Fruit fly (Drosophila melanogaster) whole organism, embryonic: ENCODE results near the gene CG31819.

Source experiments
- Abd-B ChIP-seq: fragments of 200-800 bp; sonication (Bioruptor generic); optimal IDR thresholded peaks from 2 replicates; lab custom pipeline; 2018; ENCODE audit warnings: missing biosample characterization, mild to moderate bottlenecking, missing genetic modification characterization, moderate library complexity
- B-H2 ChIP-seq: fragments of 200-800 bp; sonication (Bioruptor generic); optimal IDR thresholded peaks from 2 replicates; lab custom pipeline; 2018; ENCODE audit warnings: missing biosample characterization, mild to moderate bottlenecking, missing genetic modification characterization
- Bdp1 ChIP-seq: fragments of 200-800 bp; sonication (Bioruptor generic); optimal IDR thresholded peaks from 3 replicates; lab custom pipeline; 2016; ENCODE audit warnings: missing biosample characterization, missing genetic modification characterization
- Blimp-1 ChIP-seq: fragments of 200-800 bp; sonication (Bioruptor generic); optimal IDR thresholded peaks from 3 replicates; lab custom pipeline; 2018; ENCODE audit warnings: missing biosample characterization, missing genetic modification characterization, mild to moderate bottlenecking, moderate library complexity, missing genetic modification reagents
- CG10979 ChIP-seq: fragments of 200-800 bp; sonication (Bioruptor generic); optimal IDR thresholded peaks from 2 replicates; lab custom pipeline; 2018; ENCODE audit warnings: missing biosample characterization, mild to moderate bottlenecking, missing genetic modification characterization, moderate library complexity
- CG12659 ChIP-seq: fragments of 200-800 bp; sonication (Bioruptor generic); optimal IDR thresholded peaks from 3 replicates; lab custom pipeline; 2017; ENCODE audit warnings: mild to moderate bottlenecking, missing biosample characterization, missing genetic modification reagents, missing genetic modification characterization
- CG13287 ChIP-seq: fragments of 200-800 bp; sonication (Bioruptor generic); IDR thresholded peaks from 2 replicates; pipeline ENCODE4 v1.3.6; 2022; ENCODE audit warnings: missing biosample characterization, missing genetic modification characterization; ENCODE audit not compliant: partially characterized antibody
- CG13624 ChIP-seq: fragments of 200-800 bp; sonication (Bioruptor generic); optimal IDR thresholded peaks from 2 replicates; lab custom pipeline; 2016; ENCODE audit warnings: missing biosample characterization, missing genetic modification characterization
- CG16779 ChIP-seq: fragments of 200-800 bp; sonication (Bioruptor generic); IDR thresholded peaks from 2 replicates; pipeline ENCODE4 v1.3.6; 2022; ENCODE audit warnings: missing biosample characterization, missing genetic modification characterization
- CG16815 ChIP-seq: fragments of 200-800 bp; sonication (Bioruptor generic); optimal IDR thresholded peaks from 3 replicates; lab custom pipeline; 2017; ENCODE audit warnings: missing biosample characterization, mild to moderate bottlenecking, missing genetic modification characterization
- CG17328 ChIP-seq: fragments of 200-800 bp; sonication (Bioruptor generic); IDR thresholded peaks from 2 replicates; pipeline ENCODE4 v1.3.6; 2022; ENCODE audit warnings: missing biosample characterization, missing genetic modification characterization
- CG18011 ChIP-seq: fragments of 200-800 bp; sonication (Bioruptor generic); optimal IDR thresholded peaks from 2 replicates; lab custom pipeline; 2017; ENCODE audit warnings: missing biosample characterization, missing genetic modification characterization, mild to moderate bottlenecking, moderate library complexity, missing genotype
- CG1832 ChIP-seq: fragments of 200-800 bp; sonication (Bioruptor generic); optimal IDR thresholded peaks from 2 replicates; lab custom pipeline; 2017; ENCODE audit warnings: missing biosample characterization, mild to moderate bottlenecking, missing genetic modification characterization, inconsistent platforms
- CG18476 ChIP-seq: fragments of 200-800 bp; sonication (Bioruptor generic); optimal IDR thresholded peaks from 2 replicates; lab custom pipeline; 2016; ENCODE audit warnings: missing biosample characterization, mild to moderate bottlenecking, missing genetic modification characterization
- CG2875 ChIP-seq: fragments of 200-800 bp; sonication (Bioruptor generic); optimal IDR thresholded peaks from 2 replicates; lab custom pipeline; 2017; ENCODE audit warnings: missing biosample characterization, mild to moderate bottlenecking, missing genetic modification characterization, missing genetic modification reagents
- CG42726 ChIP-seq: fragments of 200-800 bp; sonication (Bioruptor generic); IDR thresholded peaks from 2 replicates; pipeline ENCODE4 v1.3.6; 2022; ENCODE audit warnings: missing biosample characterization, missing genetic modification characterization; ENCODE audit not compliant: partially characterized antibody
- CG43689 ChIP-seq: fragments of 200-800 bp; sonication (Bioruptor generic); IDR thresholded peaks from 2 replicates; pipeline ENCODE4 v1.3.6; 2022; ENCODE audit warnings: missing biosample characterization, missing genetic modification characterization
- CG8388 ChIP-seq: fragments of 200-800 bp; sonication (Bioruptor generic); optimal IDR thresholded peaks from 2 replicates; lab custom pipeline; 2019; ENCODE audit warnings: missing biosample characterization, mild to moderate bottlenecking, missing genetic modification characterization, moderate library complexity
- CG8944 ChIP-seq: fragments of 200-800 bp; sonication (Bioruptor generic); optimal IDR thresholded peaks from 3 replicates; lab custom pipeline; 2016; ENCODE audit warnings: missing biosample characterization, missing genetic modification characterization
- CG9876 ChIP-seq: fragments of 200-800 bp; sonication (Bioruptor generic); optimal IDR thresholded peaks from 2 replicates; lab custom pipeline; 2016; ENCODE audit warnings: missing biosample characterization, missing genetic modification characterization
- CoRest ChIP-seq: fragments of 200-800 bp; sonication (Bioruptor generic); optimal IDR thresholded peaks from 3 replicates; lab custom pipeline; 2018; ENCODE audit warnings: missing biosample characterization, mild to moderate bottlenecking, missing genetic modification characterization, moderate library complexity
- D19A ChIP-seq: fragments of 200-800 bp; optimal IDR thresholded peaks from 3 replicates; lab custom pipeline; 2019; ENCODE audit warnings: missing biosample characterization, mild to moderate bottlenecking, missing genetic modification characterization, moderate library complexity
- Dfd ChIP-seq, 2 experiments: fragments of >200 bp; optimal IDR thresholded peaks; 2 replicates each; lab custom pipeline; 2017; ENCODE audit warnings: missing biosample characterization in 2 of 2, missing genetic modification characterization in 2 of 2
- Fer2 ChIP-seq: fragments of 200-800 bp; sonication (Bioruptor generic); optimal IDR thresholded peaks from 2 replicates; lab custom pipeline; 2018; ENCODE audit warnings: missing biosample characterization, mild to moderate bottlenecking, missing genetic modification characterization, moderate library complexity
- Hand ChIP-seq: fragments of 200-800 bp; sonication (Bioruptor generic); optimal IDR thresholded peaks from 2 replicates; lab custom pipeline; 2017; ENCODE audit warnings: mild to moderate bottlenecking, missing biosample characterization, missing genetic modification reagents, missing genetic modification characterization
- Lim3 ChIP-seq: fragments of 200-800 bp; sonication (Bioruptor generic); IDR thresholded peaks from 2 replicates; pipeline ENCODE4 v1.3.6; 2022; ENCODE audit warnings: missing biosample characterization, missing genetic modification characterization
- NFAT ChIP-seq: fragments of 200-800 bp; sonication (Bioruptor generic); IDR thresholded peaks from 2 replicates; pipeline ENCODE4 v1.3.6; 2022; ENCODE audit warnings: missing biosample characterization, missing genetic modification characterization
- Nf-YA ChIP-seq: fragments of 200-800 bp; sonication (Bioruptor generic); IDR thresholded peaks from 2 replicates; pipeline ENCODE4 v1.3.6; 2022; ENCODE audit warnings: missing biosample characterization, missing genetic modification characterization
- NfI ChIP-seq: fragments of 200-800 bp; sonication (Bioruptor generic); optimal IDR thresholded peaks from 3 replicates; lab custom pipeline; 2018; ENCODE audit warnings: missing biosample characterization, mild to moderate bottlenecking, missing genetic modification characterization, moderate library complexity
- Ravus ChIP-seq: fragments of 200-800 bp; sonication (Bioruptor generic); IDR thresholded peaks from 2 replicates; pipeline ENCODE4 v1.3.6; 2022; ENCODE audit warnings: missing biosample characterization, missing genetic modification characterization
- Sox102F ChIP-seq: fragments of 200-800 bp; sonication (Bioruptor generic); optimal IDR thresholded peaks from 2 replicates; lab custom pipeline; 2018; ENCODE audit warnings: missing biosample characterization, mild to moderate bottlenecking, missing genetic modification characterization, moderate library complexity
- amos ChIP-seq: fragments of 200-800 bp; sonication (Bioruptor generic); IDR thresholded peaks from 2 replicates; pipeline ENCODE4 v1.3.6; 2022; ENCODE audit warnings: missing biosample characterization, missing genetic modification characterization; ENCODE audit not compliant: partially characterized antibody
- ash1 ChIP-seq: fragments of 200-800 bp; sonication (Bioruptor generic); optimal IDR thresholded peaks from 2 replicates; lab custom pipeline; 2018; ENCODE audit warnings: missing biosample characterization, mild to moderate bottlenecking, missing genetic modification characterization
- crol ChIP-seq: fragments of 200-800 bp; sonication (Bioruptor generic); IDR thresholded peaks from 2 replicates; pipeline ENCODE4 v1.3.6; 2022; ENCODE audit warnings: missing biosample characterization, missing genetic modification characterization
- fd3F ChIP-seq: fragments of 200-800 bp; sonication (Bioruptor generic); optimal IDR thresholded peaks from 2 replicates; lab custom pipeline; 2018; ENCODE audit warnings: missing biosample characterization, mild to moderate bottlenecking, missing genetic modification characterization, moderate library complexity
- ftz-f1 ChIP-seq: fragments of 200-800 bp; sonication (Bioruptor generic); optimal IDR thresholded peaks from 2 replicates; lab custom pipeline; 2016; ENCODE audit warnings: missing biosample characterization, missing genetic modification characterization
- gce ChIP-seq: fragments of 200-800 bp; sonication (Bioruptor generic); IDR thresholded peaks from 3 replicates; pipeline ENCODE4 v1.3.6; 2022; ENCODE audit warnings: missing biosample characterization, missing genetic modification characterization
- gcm2 ChIP-seq: fragments of 200-800 bp; sonication (Bioruptor generic); optimal IDR thresholded peaks from 2 replicates; lab custom pipeline; 2016; ENCODE audit warnings: missing biosample characterization, missing genetic modification characterization
- lmd ChIP-seq: fragments of 200-800 bp; sonication (Bioruptor generic); IDR thresholded peaks from 2 replicates; pipeline ENCODE4 v1.3.6; 2022; ENCODE audit warnings: missing biosample characterization, missing genetic modification characterization
- pfk ChIP-seq: fragments of 200-800 bp; sonication (Bioruptor generic); optimal IDR thresholded peaks from 2 replicates; lab custom pipeline; 2018; ENCODE audit warnings: missing biosample characterization, mild to moderate bottlenecking, missing genetic modification characterization, moderate library complexity
- rib ChIP-seq: fragments of 200-800 bp; sonication (Bioruptor generic); IDR thresholded peaks from 2 replicates; pipeline ENCODE4 v1.3.6; 2022; ENCODE audit warnings: missing biosample characterization, missing genetic modification characterization
- sens ChIP-seq: fragments of 200-800 bp; sonication (Bioruptor generic); peaks from one replicate; lab custom pipeline; 2016; ENCODE audit warnings: missing biosample characterization, missing genetic modification characterization
- sens-2 ChIP-seq: fragments of 200-800 bp; sonication (Bioruptor generic); IDR thresholded peaks from 2 replicates; pipeline ENCODE4 v1.3.6; 2022; ENCODE audit warnings: missing biosample characterization, missing genetic modification characterization
- slou ChIP-seq: fragments of 200-800 bp; sonication (Bioruptor generic); optimal IDR thresholded peaks from 3 replicates; lab custom pipeline; 2016; ENCODE audit warnings: missing biosample characterization, missing genetic modification characterization
- sr ChIP-seq: fragments of 200-800 bp; sonication (Bioruptor generic); IDR thresholded peaks from 3 replicates; pipeline ENCODE4 v1.3.6; 2022; ENCODE audit warnings: missing biosample characterization, missing genetic modification characterization
- sug ChIP-seq: fragments of 200-800 bp; optimal IDR thresholded peaks from 2 replicates; lab custom pipeline; 2019; ENCODE audit warnings: missing biosample characterization, mild to moderate bottlenecking, missing genetic modification characterization, moderate library complexity
- unc-4 ChIP-seq: fragments of 200-800 bp; sonication (Bioruptor generic); IDR thresholded peaks from 2 replicates; pipeline ENCODE4 v1.3.6; 2022; ENCODE audit warnings: missing biosample characterization, missing genetic modification characterization; ENCODE audit not compliant: partially characterized antibody
- usp ChIP-seq: fragments of >200 bp; optimal IDR thresholded peaks from 2 replicates; lab custom pipeline; 2017; ENCODE audit warnings: missing biosample characterization, missing genetic modification characterization
- wek ChIP-seq: fragments of 200-800 bp; sonication (Bioruptor generic); optimal IDR thresholded peaks from 3 replicates; lab custom pipeline; 2018; ENCODE audit warnings: missing biosample characterization, mild to moderate bottlenecking, missing genetic modification characterization, moderate library complexity
- zen2 ChIP-seq: fragments of 200-800 bp; sonication (Bioruptor generic); IDR thresholded peaks from 3 replicates; pipeline ENCODE4 v1.3.6; 2022; ENCODE audit warnings: missing biosample characterization, missing genetic modification characterization; ENCODE audit not compliant: partially characterized antibody

The CG31819 gene

dm6 chr2L:16251598-16252131 is 40.4 kb downstream of the CG31819 start, which contains the start of gene CG46309 (continued):
- TF ChIP-seq B-H2 (peak; percentile 23), usp (GFP tag; lab: Kevin White, UChicago) (no peak), NFAT (GFP tag; lab: Robert Waterston, UW) (no peak), CG13287 (GFP tag; lab: Robert Waterston, UW) (peak; percentile 93), CG10979 (no peak), pfk (GFP tag; lab: Kevin White, UChicago) (peak; percentile 19), CG1832 (GFP tag; lab: Kevin White, UChicago) (no peak), CG9876 (GFP tag; lab: Kevin White, UChicago) (no peak), gcm2 (no peak), slou (no peak), Hand (GFP tag; lab: Kevin White, UChicago) (no peak), sens (GFP tag; lab: Kevin White, UChicago) (peak; percentile 85), sens-2 (no peak), CG12659 (GFP tag; lab: Kevin White, UChicago) (peak; percentile 33), CG13624 (peak; percentile 40), CG8388 (GFP tag; lab: Kevin White, UChicago) (peak; percentile 66), wek (no peak), CG43689 (GFP tag; lab: Robert Waterston, UW) (no peak), zen2 (GFP tag; lab: Robert Waterston, UW) (peak; percentile 93; the same call in 2 of the 3 replicates), CG18011 (no peak), D19A (tag; lab: Kevin White, UChicago) (no peak), NfI (GFP tag; lab: Kevin White, UChicago) (no peak), amos (GFP tag; lab: Robert Waterston, UW) (peak; percentile 84; the same call in 1 of the 2 replicates), ash1 (GFP tag; lab: Kevin White, UChicago) (no peak), CG18476 (GFP tag; lab: Kevin White, UChicago) (peak; percentile 19), CG8944 (no peak), CG17328 (GFP tag; lab: Robert Waterston, UW) (no peak), CG16815 (GFP tag; lab: Kevin White, UChicago) (no peak), fd3F (GFP tag; lab: Kevin White, UChicago) (peak; percentile 13), gce (GFP tag; lab: Robert Waterston, UW) (no peak), Bdp1 (GFP tag; lab: Kevin White, UChicago) (no peak), Dfd (GFP tag; optimal IDR thresholded peaks at IDR 0.05; lab: Kevin White, UChicago) (no peak), rib (GFP tag; lab: Robert Waterston, UW) (no peak), crol (GFP tag; lab: Robert Waterston, UW) (no peak), CoRest (tag; lab: Kevin White, UChicago) (peak; percentile 19), CG42726 (GFP tag; lab: Robert Waterston, UW) (no peak; the same call in 1 of the 2 replicates), unc-4 (GFP tag; lab: Robert Waterston, UW) (no peak), sug (tag; lab: Kevin White, UChicago) (peak; percentile 12), sr (GFP tag; lab: Robert Waterston, UW) (no peak), Blimp-1 (GFP tag; lab: Kevin White, UChicago) (no peak), CG16779 (GFP tag; lab: Robert Waterston, UW) (no peak), Abd-B (GFP tag; lab: Kevin White, UChicago) (no peak), Ravus (GFP tag; lab: Robert Waterston, UW) (no peak), CG2875 (GFP tag; lab: Kevin White, UChicago) (peak; percentile 19), Nf-YA (GFP tag; lab: Robert Waterston, UW) (no peak), Lim3 (GFP tag; lab: Robert Waterston, UW) (no peak), Sox102F (GFP tag; lab: Kevin White, UChicago) (no peak), Fer2 (tag; lab: Kevin White, UChicago) (no peak), lmd (no peak), ftz-f1 (no peak)
